Worm (Caenorhabditis elegans) whole organism, young adult: Measurements from ENCODE around the gene idpp-4.

Experiments used
- B0019.2 ChIP-seq: fragments of 200-800 bp; sonication (Bioruptor generic); conservative IDR thresholded peaks from 2 replicates; pipeline ENCODE4 v1.3.6; 2022; ENCODE audit warnings: missing genetic modification reagents, missing genetic modification characterization, missing compliant biosample characterization
- B0261.1 ChIP-seq: sonication (generic microtip); optimal IDR thresholded peaks from 2 replicates; lab custom pipeline; 2016; ENCODE audit warnings: mild to moderate bottlenecking, missing genetic modification characterization, moderate library complexity, missing compliant biosample characterization
- C06A6.2 ChIP-seq: fragments of 200-800 bp; sonication (Bioruptor generic); conservative IDR thresholded peaks from 2 replicates; pipeline ENCODE4 v1.3.6; 2022; ENCODE audit warnings: missing genetic modification characterization, missing compliant biosample characterization
- F22D6.2 ChIP-seq: sonication (generic microtip); optimal IDR thresholded peaks from 2 replicates; lab custom pipeline; 2016; ENCODE audit warnings: mild to moderate bottlenecking, missing genetic modification characterization, missing compliant biosample characterization
- F39B2.1 ChIP-seq: fragments of 200-800 bp; sonication (Bioruptor generic); IDR thresholded peaks from 2 replicates; pipeline ENCODE4 v1.3.6; 2022; ENCODE audit warnings: missing genetic modification reagents, missing genetic modification characterization, missing compliant biosample characterization
- F52B5.7 ChIP-seq: sonication (generic microtip); optimal IDR thresholded peaks from 2 replicates; lab custom pipeline; 2016; ENCODE audit warnings: mild to moderate bottlenecking, missing genetic modification characterization, missing compliant biosample characterization
- F55B11.4 ChIP-seq: sonication (generic microtip); optimal IDR thresholded peaks from 2 replicates; lab custom pipeline; 2016; ENCODE audit warnings: missing compliant biosample characterization, missing genetic modification characterization, borderline replicate concordance; ENCODE audit not compliant: insufficient read depth
- K11D2.4 ChIP-seq: fragments of 200-800 bp; sonication (Bioruptor generic); IDR thresholded peaks from 2 replicates; pipeline ENCODE4 v1.3.6; 2022; ENCODE audit warnings: missing genetic modification reagents, missing genetic modification characterization, missing compliant biosample characterization
- T07F8.4 ChIP-seq: sonication (generic microtip); optimal IDR thresholded peaks from 2 replicates; lab custom pipeline; 2016; ENCODE audit warnings: mild to moderate bottlenecking, missing genetic modification characterization, moderate library complexity, missing compliant biosample characterization
- Y53G8AR.9 ChIP-seq: fragments of 200-800 bp; sonication (Bioruptor generic); conservative IDR thresholded peaks from 2 replicates; pipeline ENCODE4 v1.3.6; 2022; ENCODE audit warnings: missing genetic modification reagents, missing genetic modification characterization, missing compliant biosample characterization
- Y95B8A.8 ChIP-seq: fragments of 200-800 bp; sonication (Bioruptor generic); IDR thresholded peaks from 2 replicates; pipeline ENCODE4 v1.3.6; 2022; ENCODE audit warnings: missing genetic modification reagents, missing genetic modification characterization, missing compliant biosample characterization
- akir-1 ChIP-seq: fragments of 200-800 bp; sonication (Bioruptor generic); optimal IDR thresholded peaks from 2 replicates; lab custom pipeline; 2018; ENCODE audit warnings: mild to moderate bottlenecking, missing genetic modification characterization, moderate library complexity, missing compliant biosample characterization
- attf-6 ChIP-seq: fragments of 200-800 bp; sonication (Bioruptor generic); IDR thresholded peaks from 2 replicates; pipeline ENCODE4 v1.3.6; 2022; ENCODE audit warnings: missing genetic modification reagents, missing genetic modification characterization, missing compliant biosample characterization
- dpff-1 ChIP-seq: sonication (generic microtip); optimal IDR thresholded peaks from 2 replicates; lab custom pipeline; 2017; ENCODE audit warnings: mild to moderate bottlenecking, missing genetic modification characterization, missing compliant biosample characterization
- egl-44 ChIP-seq: fragments of 200-800 bp; sonication (Bioruptor generic); IDR thresholded peaks from 2 replicates; pipeline ENCODE4 v1.3.6; 2022; ENCODE audit warnings: missing genetic modification reagents, missing genetic modification characterization, missing compliant biosample characterization
- egrh-3 ChIP-seq: fragments of 200-800 bp; sonication (Bioruptor generic); IDR thresholded peaks from 2 replicates; pipeline ENCODE4 v1.3.6; 2022; ENCODE audit warnings: missing genetic modification reagents, missing genetic modification characterization, missing compliant biosample characterization
- ets-4 ChIP-seq: fragments of 200-800 bp; sonication (Bioruptor generic); optimal IDR thresholded peaks from 2 replicates; lab custom pipeline; 2018; ENCODE audit warnings: mild to moderate bottlenecking, missing genetic modification characterization, missing compliant biosample characterization
- him-1 ChIP-seq: sonication (generic microtip); optimal IDR thresholded peaks from 2 replicates; lab custom pipeline; 2016; ENCODE audit warnings: missing genotype, missing genetic modification reagents, missing genetic modification characterization, missing compliant biosample characterization
- hrde-1 ChIP-seq: sonication (generic microtip); optimal IDR thresholded peaks from 2 replicates; lab custom pipeline; 2016; ENCODE audit warnings: missing genetic modification characterization, mild to moderate bottlenecking, missing compliant biosample characterization, moderate library complexity, missing genotype, missing genetic modification reagents, borderline replicate concordance
- lin-35 ChIP-seq, 3 experiments: fragments of 150-350 bp in 2 of 3; sonication (generic microtip) in 1 of 3; optimal IDR thresholded peaks; 2 replicates each; lab custom pipeline; 2014 to 2018; ENCODE audit warnings: missing biosample characterization in 3 of 3, missing genetic modification characterization in 3 of 3, missing genetic modification reagents in 3 of 3
- lsl-1 ChIP-seq: fragments of 200-800 bp; sonication (Bioruptor generic); optimal IDR thresholded peaks from 2 replicates; lab custom pipeline; 2018; ENCODE audit warnings: mild to moderate bottlenecking, missing genetic modification characterization, moderate library complexity, missing compliant biosample characterization
- madf-6 ChIP-seq: fragments of 200-800 bp; sonication (Bioruptor generic); IDR thresholded peaks from 2 replicates; pipeline ENCODE4 v1.3.6; 2022; ENCODE audit warnings: missing genetic modification reagents, missing genetic modification characterization, missing compliant biosample characterization
- nhr-27 ChIP-seq: fragments of 200-800 bp; sonication (Bioruptor generic); optimal IDR thresholded peaks from 2 replicates; lab custom pipeline; 2018; ENCODE audit warnings: mild to moderate bottlenecking, missing genetic modification characterization, moderate library complexity, missing compliant biosample characterization
- pbrm-1 ChIP-seq: fragments of 200-800 bp; sonication (Bioruptor generic); IDR thresholded peaks from 2 replicates; pipeline ENCODE4 v1.3.6; 2022; ENCODE audit warnings: missing genetic modification reagents, missing genetic modification characterization, missing compliant biosample characterization
- rcor-1 ChIP-seq: fragments of 200-800 bp; sonication (Bioruptor generic); IDR thresholded peaks from 2 replicates; pipeline ENCODE4 v1.3.6; 2022; ENCODE audit warnings: missing genetic modification reagents, missing genetic modification characterization, missing compliant biosample characterization
- tbx-9 ChIP-seq: sonication (generic microtip); optimal IDR thresholded peaks from 2 replicates; lab custom pipeline; 2016; ENCODE audit warnings: borderline replicate concordance, missing genetic modification characterization, inconsistent platforms, missing compliant biosample characterization
- zfh-2 ChIP-seq: fragments of 200-800 bp; sonication (Bioruptor generic); conservative IDR thresholded peaks from 2 replicates; pipeline ENCODE4 v1.3.6; 2022; ENCODE audit warnings: missing genetic modification reagents, missing genetic modification characterization, missing compliant biosample characterization
- ztf-26 ChIP-seq: sonication (generic microtip); optimal IDR thresholded peaks from 2 replicates; lab custom pipeline; 2017; ENCODE audit warnings: missing genetic modification characterization, missing compliant biosample characterization
- ztf-28 ChIP-seq: fragments of 200-800 bp; sonication (Bioruptor generic); IDR thresholded peaks from 2 replicates; pipeline ENCODE4 v1.3.6; 2022; ENCODE audit warnings: missing genetic modification reagents, missing genetic modification characterization, missing compliant biosample characterization
- ztf-6 ChIP-seq: fragments of 200-800 bp; sonication (Bioruptor generic); IDR thresholded peaks from 2 replicates; pipeline ENCODE4 v1.3.6; 2022; ENCODE audit warnings: missing genetic modification reagents, missing genetic modification characterization, missing compliant biosample characterization

idpp-4 gene

DNA sequence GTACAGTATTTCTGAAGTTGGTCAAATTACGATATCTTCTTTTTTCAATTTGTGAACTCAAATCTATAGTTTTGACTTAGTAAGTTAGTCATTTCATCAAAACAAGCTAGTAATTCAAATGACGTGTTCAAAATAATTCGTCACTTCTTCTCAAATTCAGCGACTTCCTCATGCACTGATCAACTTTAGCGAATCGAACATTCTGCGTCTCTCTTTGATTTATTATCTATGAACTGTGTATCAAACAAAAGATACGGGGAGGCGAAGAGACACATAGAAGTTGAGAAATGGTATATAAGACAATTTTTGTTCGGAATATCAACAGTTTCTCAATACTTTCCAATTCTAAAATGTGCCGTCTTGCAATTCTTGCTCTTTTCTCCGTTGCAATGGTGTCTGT lies 9.3 kb upstream of the idpp-4 start, which contains the start of gene srlf-34:
srlf-34 (plus strand) TSS at position 321 of the 400 bp plus-strand sequence.
- TF ChIP-seq nhr-27 (tag; lab: Kevin White, UChicago) (no peak), F52B5.7 (tag; lab: Kevin White, UChicago) (no peak), K11D2.4 (no peak), F55B11.4 (tag; lab: Kevin White, UChicago) (no peak), lsl-1 (no peak), F39B2.1 (GFP tag; lab: Robert Waterston, UW) (no peak), egl-44 (GFP tag; lab: Robert Waterston, UW) (no peak), attf-6 (GFP tag; lab: Robert Waterston, UW) (no peak), hrde-1 (tag; lab: Kevin White, UChicago) (no peak), C06A6.2 (no peak), T07F8.4 (tag; lab: Kevin White, UChicago) (no peak)

DNA sequence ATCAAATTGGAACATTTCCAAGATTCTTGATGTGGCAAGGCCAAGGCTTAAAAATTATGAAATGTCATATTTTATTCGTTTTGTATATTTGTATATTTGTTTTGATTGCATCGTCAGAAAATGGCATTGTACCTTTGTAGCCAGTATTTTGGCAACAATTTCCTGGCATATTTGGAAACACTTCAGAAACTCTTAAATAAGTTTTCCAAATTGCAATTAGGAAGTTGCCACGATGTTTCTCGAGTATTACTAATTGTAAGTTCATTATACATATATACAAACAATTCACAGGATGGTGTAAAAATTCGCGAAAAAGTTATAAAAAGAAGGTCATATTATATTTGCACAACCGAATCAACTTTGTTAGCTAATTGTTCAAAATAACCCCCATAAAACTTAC lies 6.0 kb upstream of the idpp-4 start, which contains the start of gene idpp-8:
idpp-8 (plus strand) TSS at position 301 of the 400 bp plus-strand sequence.
- no peak for TF ChIP-seq ztf-26 (tag; lab: Kevin White, UChicago)
- TF ChIP-seq nhr-27 (tag; lab: Kevin White, UChicago): no peak
- TF ChIP-seq F52B5.7 (tag; lab: Kevin White, UChicago): no peak
- TF ChIP-seq B0019.2: no peak

DNA sequence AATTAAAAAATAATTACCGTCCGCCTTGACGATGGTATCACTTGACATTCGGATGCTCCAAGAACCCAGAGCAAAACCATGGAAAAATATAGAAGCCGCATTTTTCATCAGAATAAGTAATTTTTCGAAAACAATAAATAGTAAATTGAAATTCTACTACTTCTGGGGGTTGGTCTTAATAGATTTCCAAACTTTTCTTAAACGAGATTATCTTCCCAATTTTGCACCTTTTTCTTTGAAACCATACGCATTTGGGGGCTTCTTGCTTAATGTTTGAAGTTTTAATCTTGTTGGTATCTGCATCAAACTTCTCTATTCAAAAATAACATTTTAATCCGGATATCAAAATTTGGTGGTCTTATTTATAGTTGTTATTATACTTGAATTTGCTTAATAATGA lies 5.1 kb upstream of the idpp-4 start, which contains the start of gene gcy-5:
gcy-5 (minus strand) TSS at position 101 of the 400 bp plus-strand sequence.
- TF ChIP-seq ztf-28 (GFP tag; lab: Robert Waterston, UW) (no peak), dpff-1 (tag; lab: Kevin White, UChicago) (no peak), B0261.1 (no peak), pbrm-1 (no peak), him-1 (tag; lab: Kevin White, UChicago) (no peak)
- TF ChIP-seq, all 124 proteins: peak for 0

DNA sequence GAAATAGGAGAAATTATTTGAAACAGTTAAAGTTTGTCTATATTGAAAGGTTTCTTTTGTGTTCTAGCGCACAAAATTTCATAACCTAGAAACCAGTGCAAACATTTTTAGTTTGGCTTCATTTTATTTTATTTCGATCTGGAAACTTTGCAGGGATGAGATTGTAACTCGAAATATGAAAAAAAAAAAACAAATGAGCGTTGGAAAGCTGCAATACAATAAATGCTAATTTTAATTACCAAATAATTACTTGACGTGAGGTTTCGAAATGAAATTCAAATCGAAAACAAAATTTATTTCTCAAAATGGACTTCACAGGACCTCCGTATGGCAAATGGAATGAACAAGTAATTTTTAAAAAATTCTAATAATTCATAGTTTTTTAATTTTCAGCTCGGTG lies 4.3 kb upstream of the idpp-4 start, which contains the start of gene M02G9.4:
M02G9.4 (plus strand) TSS at position 301 of the 400 bp plus-strand sequence.
- TF ChIP-seq tbx-9 (tag; lab: Kevin White, UChicago) (no peak), madf-6 (GFP tag; lab: Robert Waterston, UW) (no peak), Y95B8A.8 (GFP tag; lab: Robert Waterston, UW) (no peak), akir-1 (GFP tag; lab: Kevin White, UChicago) (no peak), Y53G8AR.9 (GFP tag; lab: Robert Waterston, UW) (no peak)

DNA sequence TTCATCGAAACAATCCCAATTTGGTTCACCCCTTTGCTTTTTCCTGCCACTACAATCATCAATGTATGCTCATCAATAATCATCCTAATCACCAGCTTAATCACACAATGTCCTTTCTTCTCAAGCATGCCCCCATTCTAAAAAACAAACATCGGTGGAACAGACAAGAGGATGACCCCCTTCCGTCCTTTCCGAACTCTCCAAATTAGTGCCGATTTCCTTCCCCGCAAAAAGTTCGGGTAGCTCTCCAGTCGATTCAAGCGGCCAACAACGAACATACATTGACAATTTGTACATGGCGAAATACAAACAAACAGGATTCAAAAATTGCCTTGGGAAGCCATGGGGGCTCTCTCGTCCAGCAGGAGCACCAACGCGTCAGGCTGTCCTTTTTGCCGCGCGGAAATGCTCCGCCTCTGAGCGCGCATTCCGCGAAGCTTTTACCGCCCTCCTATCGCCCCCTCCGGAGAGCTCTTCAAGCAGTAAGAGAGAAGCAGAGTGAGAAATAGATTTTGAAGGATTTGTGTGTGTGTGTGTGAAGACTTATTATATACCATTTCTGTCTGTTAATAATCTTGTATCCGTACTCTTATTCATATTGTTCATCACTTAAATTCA lies 4.5 kb downstream of the idpp-4 start, which contains the start of gene appg-1:
appg-1 (plus strand) TSS at position 427 of the 618 bp plus-strand sequence.
- TF ChIP-seq zfh-2 (GFP tag; lab: Robert Waterston, UW): peak; percentile 87
- TF ChIP-seq egrh-3 (GFP tag; lab: Robert Waterston, UW): peak; percentile 76; the same call in 1 of the 2 replicates
- no peak for TF ChIP-seq F22D6.2 (tag; lab: Kevin White, UChicago)

DNA sequence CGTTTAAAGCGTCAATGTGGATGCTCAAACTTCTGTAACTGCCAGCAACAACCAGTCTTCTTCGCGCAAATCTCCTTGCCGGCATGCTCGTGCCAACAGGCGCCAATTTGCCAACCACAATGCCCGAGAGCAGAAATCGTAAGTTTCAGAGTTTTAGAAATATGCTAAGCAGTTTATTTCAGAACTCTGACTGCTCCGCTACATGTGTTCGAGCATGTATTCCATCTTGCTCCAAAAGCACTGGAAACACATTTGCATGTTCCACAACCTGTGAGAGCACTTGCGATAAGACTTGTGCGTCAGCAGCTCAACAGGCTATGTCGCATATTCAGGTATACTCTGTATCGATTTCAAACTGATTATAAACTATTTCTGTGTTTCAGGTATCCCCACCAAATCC lies 8.5 kb downstream of the idpp-4 start:
- TF ChIP-seq lin-35 (GFP tag; optimal IDR thresholded peaks at IDR 0.05; lab: Kevin White, UChicago) (no peak), ztf-6 (no peak), F22D6.2 (tag; lab: Kevin White, UChicago) (no peak), ets-4 (GFP tag; lab: Kevin White, UChicago) (no peak), rcor-1 (GFP tag; lab: Robert Waterston, UW) (no peak)
